Worm (Caenorhabditis elegans) whole organism, mixed stage, embryonic: ENCODE results near the gene C31C9.7.

Experiments
- bed-3 ChIP-seq: fragments of 200-800 bp; sonication (Bioruptor generic); optimal IDR thresholded peaks from 3 replicates; lab custom pipeline; 2018; ENCODE audit warnings: mild to moderate bottlenecking, missing genetic modification characterization, moderate library complexity, missing compliant biosample characterization
- blmp-1 ChIP-seq: fragments of 150-350 bp; optimal IDR thresholded peaks from 2 replicates; lab custom pipeline; 2014; ENCODE audit warnings: missing biosample characterization, missing genetic modification characterization
- ceh-43 ChIP-seq: fragments of 200-800 bp; sonication (Bioruptor generic); optimal IDR thresholded peaks from 2 replicates; lab custom pipeline; 2018; ENCODE audit warnings: mild to moderate bottlenecking, missing genetic modification characterization, moderate library complexity, missing compliant biosample characterization
- ceh-83 ChIP-seq: fragments of 200-800 bp; sonication (Bioruptor generic); optimal IDR thresholded peaks from 2 replicates; lab custom pipeline; 2018; ENCODE audit warnings: mild to moderate bottlenecking, missing genetic modification characterization, missing compliant biosample characterization
- ces-1 ChIP-seq: fragments of 150-350 bp; optimal IDR thresholded peaks from 2 replicates; lab custom pipeline; 2014; ENCODE audit warnings: missing biosample characterization, missing genetic modification reagents, missing genetic modification characterization
- cnd-1 ChIP-seq: fragments of 200-800 bp; sonication (Bioruptor generic); optimal IDR thresholded peaks from 2 replicates; lab custom pipeline; 2018; ENCODE audit warnings: mild to moderate bottlenecking, missing genetic modification characterization, missing compliant biosample characterization
- drap-1 ChIP-seq: fragments of 200-800 bp; sonication (Bioruptor generic); optimal IDR thresholded peaks from 3 replicates; lab custom pipeline; 2018; ENCODE audit warnings: mild to moderate bottlenecking, missing genetic modification characterization, missing compliant biosample characterization
- elt-3 ChIP-seq: fragments of 150-350 bp; optimal IDR thresholded peaks from 2 replicates; lab custom pipeline; 2014; ENCODE audit warnings: missing biosample characterization, missing genetic modification characterization
- flh-1 ChIP-seq: fragments of 200-800 bp; sonication (Bioruptor generic); optimal IDR thresholded peaks from 2 replicates; lab custom pipeline; 2018; ENCODE audit warnings: mild to moderate bottlenecking, missing genetic modification characterization, moderate library complexity, missing compliant biosample characterization
- hlh-1 ChIP-seq: fragments of 150-350 bp; optimal IDR thresholded peaks from 2 replicates; lab custom pipeline; 2014; ENCODE audit warnings: missing biosample characterization, missing genetic modification reagents, missing genetic modification characterization
- lin-13 ChIP-seq: fragments of 150-350 bp; optimal IDR thresholded peaks from 2 replicates; lab custom pipeline; 2014; ENCODE audit warnings: missing biosample characterization, missing genetic modification characterization
- lin-32 ChIP-seq: fragments of 200-800 bp; sonication (Bioruptor generic); optimal IDR thresholded peaks from 2 replicates; lab custom pipeline; 2018; ENCODE audit warnings: mild to moderate bottlenecking, missing genetic modification characterization, missing compliant biosample characterization
- lsy-2 ChIP-seq: fragments of 150-350 bp; optimal IDR thresholded peaks from 2 replicates; lab custom pipeline; 2014; ENCODE audit warnings: missing biosample characterization, missing genetic modification characterization
- mep-1 ChIP-seq: fragments of 150-350 bp; optimal IDR thresholded peaks from 2 replicates; lab custom pipeline; 2017; ENCODE audit warnings: missing biosample characterization, missing genetic modification reagents, missing genetic modification characterization, inconsistent platforms
- nhr-12 ChIP-seq: fragments of 150-350 bp; optimal IDR thresholded peaks from 2 replicates; lab custom pipeline; 2014; ENCODE audit warnings: missing biosample characterization, missing genetic modification characterization
- nhr-2 ChIP-seq: fragments of 150-350 bp; optimal IDR thresholded peaks from 2 replicates; lab custom pipeline; 2014; ENCODE audit warnings: missing biosample characterization, missing genetic modification characterization
- nhr-237 ChIP-seq: fragments of 150-350 bp; optimal IDR thresholded peaks from 2 replicates; lab custom pipeline; 2014; ENCODE audit warnings: missing biosample characterization, missing genetic modification characterization
- nhr-28 ChIP-seq: fragments of 150-350 bp; optimal IDR thresholded peaks from 2 replicates; lab custom pipeline; 2014; ENCODE audit warnings: missing biosample characterization, missing genetic modification characterization
- nhr-76 ChIP-seq: sonication (generic microtip); optimal IDR thresholded peaks from 2 replicates; lab custom pipeline; 2017; ENCODE audit warnings: missing biosample characterization, missing genetic modification characterization
- pha-4 ChIP-seq: fragments of 150-350 bp; optimal IDR thresholded peaks from 2 replicates; lab custom pipeline; 2018; ENCODE audit warnings: missing biosample characterization, missing genetic modification reagents, missing genetic modification characterization
- sem-2 ChIP-seq: fragments of 200-800 bp; sonication (Bioruptor generic); optimal IDR thresholded peaks from 2 replicates; lab custom pipeline; 2018; ENCODE audit warnings: mild to moderate bottlenecking, missing genetic modification characterization, missing compliant biosample characterization
- snpc-4 ChIP-seq: fragments of 150-350 bp; optimal IDR thresholded peaks from 2 replicates; lab custom pipeline; 2014; ENCODE audit warnings: missing biosample characterization, missing genetic modification characterization
- sptf-1 ChIP-seq: sonication (generic microtip); optimal IDR thresholded peaks from 2 replicates; lab custom pipeline; 2017; ENCODE audit warnings: mild to moderate bottlenecking, missing genetic modification characterization, moderate library complexity, missing compliant biosample characterization
- unc-120 ChIP-seq: sonication (generic microtip); optimal IDR thresholded peaks from 2 replicates; lab custom pipeline; 2017; ENCODE audit warnings: missing genetic modification characterization, missing compliant biosample characterization; ENCODE audit not compliant: poor library complexity, severe bottlenecking
- unc-39 ChIP-seq: fragments of 150-350 bp; optimal IDR thresholded peaks from 2 replicates; lab custom pipeline; 2014; ENCODE audit warnings: missing biosample characterization, missing genetic modification characterization
- zip-8 ChIP-seq: fragments of 150-350 bp; optimal IDR thresholded peaks from 2 replicates; lab custom pipeline; 2014; ENCODE audit warnings: missing biosample characterization, missing genetic modification characterization
- ztf-11 ChIP-seq: fragments of 150-350 bp; optimal IDR thresholded peaks from 2 replicates; lab custom pipeline; 2014; ENCODE audit warnings: missing biosample characterization, missing genetic modification characterization

Gene C31C9.7

DNA sequence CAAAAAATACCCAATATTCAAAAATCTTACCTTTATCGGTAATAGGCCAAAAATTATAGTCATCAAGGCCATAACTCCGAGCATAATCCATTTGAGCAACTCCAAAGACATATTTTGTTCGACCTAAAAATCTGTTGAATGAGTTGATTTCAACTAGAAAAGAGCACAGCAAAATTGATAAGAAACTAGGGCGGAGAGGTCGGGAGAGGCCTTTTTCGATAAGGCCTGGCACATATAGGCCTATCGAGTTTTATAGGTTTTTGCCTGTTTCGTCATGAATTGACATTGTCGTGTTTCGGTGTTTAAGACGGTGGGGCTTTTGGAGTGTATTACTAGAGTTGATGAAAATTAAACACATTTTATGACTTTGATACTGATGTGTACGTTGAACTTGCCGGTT lies 46.8 kb downstream of the C31C9.7 start, which contains the start of gene zipt-2.3:
Gene zipt-2.3 (minus strand): TSS at position 147 of the 400 bp plus-strand sequence.
- no peak for TF ChIP-seq cnd-1
- no peak for TF ChIP-seq sptf-1 (tag; lab: Kevin White, UChicago)
- no peak for TF ChIP-seq ztf-11 (tag; lab: Kevin White, UChicago)
- no peak for TF ChIP-seq drap-1 (GFP tag; lab: Kevin White, UChicago)
- TF ChIP-seq ces-1 (GFP tag; lab: Kevin White, UChicago) = no peak
- TF ChIP-seq lin-32 (GFP tag; lab: Kevin White, UChicago) = no peak
- no peak for TF ChIP-seq snpc-4
- no peak for TF ChIP-seq zip-8 (tag; lab: Kevin White, UChicago)
- no peak for TF ChIP-seq nhr-28
- TF ChIP-seq unc-120 (tag; lab: Kevin White, UChicago) = no peak
- no peak for TF ChIP-seq blmp-1
- no peak for TF ChIP-seq lin-13
- no peak for TF ChIP-seq flh-1 (GFP tag; lab: Kevin White, UChicago)
- TF ChIP-seq pha-4 (tag; lab: Kevin White, UChicago) = no peak
- TF ChIP-seq lsy-2 = no peak
- TF ChIP-seq hlh-1 (tag; lab: Kevin White, UChicago) = no peak
- TF ChIP-seq nhr-12 (tag; lab: Kevin White, UChicago) = no peak
- TF ChIP-seq, all 35 proteins: peak for 0

DNA sequence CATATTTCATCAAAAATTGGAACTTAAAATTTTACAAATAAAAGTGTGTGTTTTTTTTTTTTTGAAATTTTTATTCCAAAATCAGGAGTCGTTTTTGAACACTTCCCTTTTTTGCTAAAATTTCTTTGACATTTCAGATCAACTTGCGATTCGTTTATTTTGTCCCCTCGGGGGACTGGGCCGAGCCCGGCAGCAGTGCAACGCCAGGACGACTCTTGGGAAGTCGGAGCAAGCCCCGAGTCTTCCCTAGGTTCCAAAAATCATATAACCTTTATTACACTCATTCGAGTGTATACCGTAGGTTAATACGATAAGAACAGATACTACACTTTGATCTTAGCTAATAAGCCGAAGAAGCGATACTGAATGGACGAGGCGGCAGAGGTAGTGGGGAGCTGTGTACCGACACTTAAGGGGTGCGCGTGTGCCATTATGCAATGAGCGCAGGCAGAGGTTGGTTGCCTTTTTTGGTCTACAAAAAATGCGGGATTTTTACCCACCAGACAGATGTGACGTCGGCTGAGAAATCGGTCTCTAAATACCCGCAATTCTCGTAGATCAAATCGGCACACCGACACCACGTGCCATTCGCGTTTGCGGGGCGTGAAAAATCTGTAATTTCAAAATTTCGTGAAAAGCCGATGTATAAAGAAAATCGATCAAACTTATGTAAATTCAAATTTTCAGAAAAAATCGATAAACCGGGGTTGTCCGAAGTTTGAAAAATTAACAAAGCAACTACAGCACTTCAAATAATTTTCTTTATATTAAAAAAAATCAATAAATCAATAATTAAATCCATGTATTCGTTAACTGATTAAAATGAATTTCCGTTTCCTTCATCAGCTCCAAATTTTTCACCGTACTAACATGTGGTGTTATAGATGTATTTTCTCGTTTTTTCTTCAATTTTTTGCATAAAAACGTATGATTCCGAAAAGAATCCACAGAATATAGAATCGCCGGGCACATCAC lies 48.8 kb downstream of the C31C9.7 start:
- TF ChIP-seq bed-3 (GFP tag; lab: Kevin White, UChicago) = no peak
- no peak for TF ChIP-seq nhr-76 (tag; lab: Kevin White, UChicago)
- no peak for TF ChIP-seq unc-39 (tag; lab: Kevin White, UChicago)
- no peak for TF ChIP-seq snpc-4
- TF ChIP-seq ceh-83 (GFP tag; lab: Kevin White, UChicago) = no peak
- no peak for TF ChIP-seq mep-1 (tag; lab: Kevin White, UChicago)
- TF ChIP-seq elt-3 (tag; lab: Kevin White, UChicago) = no peak
- no peak for TF ChIP-seq cnd-1
- no peak for TF ChIP-seq pha-4 (tag; lab: Kevin White, UChicago)
- TF ChIP-seq nhr-28 = no peak
- TF ChIP-seq nhr-237 = no peak
- TF ChIP-seq ceh-43 (GFP tag; lab: Kevin White, UChicago) = no peak
- TF ChIP-seq zip-8 (tag; lab: Kevin White, UChicago) = no peak
- TF ChIP-seq nhr-2 (tag; lab: Kevin White, UChicago) = no peak
- TF ChIP-seq sem-2 (GFP tag; lab: Kevin White, UChicago) = no peak
- TF ChIP-seq nhr-12 (tag; lab: Kevin White, UChicago) = no peak
